Fruit fly (Drosophila melanogaster) whole organism, prepupa: ENCODE measurements around the gene CG42487.

Experiments
- Blimp-1 ChIP-seq: fragments of 200-800 bp; sonication (Bioruptor generic); optimal IDR thresholded peaks from 3 replicates; lab custom pipeline; 2017; ENCODE audit warnings: missing biosample characterization, missing genetic modification characterization, mild to moderate bottlenecking, moderate library complexity, missing genetic modification reagents
- CG11762 ChIP-seq: fragments of 200-800 bp; sonication (Bioruptor generic); optimal IDR thresholded peaks from 3 replicates; lab custom pipeline; 2016; ENCODE audit warnings: missing biosample characterization, missing genetic modification characterization; ENCODE audit not compliant: insufficient read depth
- CG3919 ChIP-seq: fragments of 200-800 bp; sonication (Bioruptor generic); optimal IDR thresholded peaks from 3 replicates; lab custom pipeline; 2016; ENCODE audit warnings: missing biosample characterization, missing genetic modification characterization
- Gug ChIP-seq: fragments of 200-800 bp; sonication (Bioruptor generic); IDR thresholded peaks from 2 replicates; pipeline ENCODE4 v1.3.6; 2022; ENCODE audit warnings: missing biosample characterization, missing genetic modification characterization
- Hr39 ChIP-seq: fragments of 200-800 bp; sonication (Bioruptor generic); optimal IDR thresholded peaks from 2 replicates; lab custom pipeline; 2016; ENCODE audit warnings: missing biosample characterization, missing genetic modification characterization
- Sox102F ChIP-seq: fragments of 200-800 bp; sonication (Bioruptor generic); optimal IDR thresholded peaks from 2 replicates; lab custom pipeline; 2016; ENCODE audit warnings: missing biosample characterization, mild to moderate bottlenecking, missing genetic modification characterization
- fd59A ChIP-seq: fragments of 200-800 bp; sonication (Bioruptor generic); optimal IDR thresholded peaks from 2 replicates; lab custom pipeline; 2017; ENCODE audit warnings: missing biosample characterization, mild to moderate bottlenecking, missing genetic modification characterization, missing genetic modification reagents
- lz ChIP-seq: fragments of 200-800 bp; sonication (Bioruptor generic); optimal IDR thresholded peaks from 3 replicates; lab custom pipeline; 2016; ENCODE audit warnings: missing biosample characterization, missing genetic modification characterization
- salr ChIP-seq, 2 experiments: fragments of 200-800 bp; sonication (Bioruptor generic); optimal IDR thresholded peaks; 3 replicates each; lab custom pipeline; 2016 to 2018; ENCODE audit warnings: missing biosample characterization in 2 of 2, missing genetic modification characterization in 2 of 2, mild to moderate bottlenecking in 1 of 2
- ss ChIP-seq, 2 experiments: fragments of 200-800 bp; sonication (Bioruptor generic); optimal IDR thresholded peaks; 2 replicates in 1 of 2; 3 replicates in 1 of 2; lab custom pipeline; 2017 to 2018; ENCODE audit warnings: mild to moderate bottlenecking in 2 of 2, missing biosample characterization in 2 of 2, missing genetic modification characterization in 2 of 2, moderate library complexity in 1 of 2
- vri ChIP-seq: fragments of 200-800 bp; sonication (Bioruptor generic); optimal IDR thresholded peaks from 3 replicates; lab custom pipeline; 2016; ENCODE audit warnings: missing biosample characterization, mild to moderate bottlenecking, missing genetic modification characterization

DNA sequence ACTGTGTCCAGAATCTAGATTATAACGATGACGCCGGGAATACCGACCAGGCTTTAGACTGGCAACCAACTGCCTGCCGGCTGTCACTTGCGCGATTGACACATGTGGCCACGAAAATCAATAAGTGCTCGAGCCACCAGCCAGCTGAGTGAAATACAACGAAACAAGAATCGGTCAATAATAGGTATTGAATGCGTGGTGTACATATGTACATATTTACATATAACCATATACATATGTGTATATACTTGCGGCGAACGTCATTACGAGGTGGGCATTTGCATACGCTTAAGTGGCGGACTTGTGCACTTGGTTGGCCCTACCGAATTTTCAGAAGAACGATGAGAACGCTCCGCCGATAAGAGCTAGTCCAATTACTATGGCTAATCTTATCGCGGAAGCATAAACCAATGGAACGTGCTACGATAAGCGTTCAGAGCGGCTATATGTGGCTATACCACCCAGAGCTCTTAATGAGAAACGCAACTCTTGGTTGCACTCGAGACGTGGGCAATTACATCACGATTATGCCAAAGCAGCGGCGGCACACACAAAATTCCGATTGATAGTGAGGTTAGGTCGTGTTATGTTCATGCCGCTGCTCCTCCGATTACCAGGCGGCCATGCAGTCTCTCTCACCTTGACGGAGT, 12.4 kb downstream of the CG42487 start:
- TF ChIP-seq CG3919 (no peak), CG11762 (GFP tag; lab: Kevin White, UChicago) (no peak), Blimp-1 (GFP tag; lab: Kevin White, UChicago) (no peak), salr (GFP tag; optimal IDR thresholded peaks at IDR 0.05; lab: Kevin White, UChicago) (no peak), lz (GFP tag; lab: Kevin White, UChicago) (no peak), Sox102F (GFP tag; lab: Kevin White, UChicago) (no peak), ss (GFP tag; optimal IDR thresholded peaks at IDR 0.05; lab: Kevin White, UChicago) (no peak), fd59A (GFP tag; lab: Kevin White, UChicago) (no peak), vri (GFP tag; lab: Kevin White, UChicago) (peak; percentile 75), Gug (no peak), Hr39 (GFP tag; lab: Kevin White, UChicago) (no peak)
